Fruit fly (Drosophila melanogaster) ovary, adult (tissue): ENCODE measurements around the gene fit.

Experiments used
- CG17801 ChIP-seq: fragments of 200-800 bp; optimal IDR thresholded peaks from 2 replicates; lab custom pipeline; 2019; ENCODE audit warnings: missing biosample characterization, mild to moderate bottlenecking, missing genetic modification characterization, moderate library complexity; ENCODE audit not compliant: partially characterized antibody

The fit gene

dm6 chr3R:21898758-21899157, 14.5 kb upstream of the fit start:
- TF ChIP-seq CG17801 (GFP tag; lab: Kevin White, UChicago), result no peak

DNA sequence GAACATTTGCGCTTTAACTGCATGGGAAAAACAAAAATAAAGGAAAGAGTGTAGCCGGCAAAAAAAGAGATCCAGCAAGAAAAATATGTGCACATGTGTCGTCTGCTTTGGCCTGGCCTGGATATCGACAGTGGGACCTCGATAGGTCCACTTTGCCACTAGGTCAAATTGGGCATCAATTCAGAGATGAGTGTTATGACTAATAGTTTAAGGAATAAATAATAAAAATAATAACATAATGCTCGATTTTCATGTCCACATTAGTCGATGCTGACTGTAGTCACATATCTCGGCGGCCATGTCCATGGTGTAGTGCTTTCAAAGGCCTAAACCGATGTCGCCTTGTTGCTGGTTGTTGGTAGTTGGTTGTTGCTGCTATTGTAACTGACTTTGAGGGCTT, 13.3 kb upstream of the fit start:
- peak; percentile 49 for TF ChIP-seq CG17801 (GFP tag; lab: Kevin White, UChicago)

DNA sequence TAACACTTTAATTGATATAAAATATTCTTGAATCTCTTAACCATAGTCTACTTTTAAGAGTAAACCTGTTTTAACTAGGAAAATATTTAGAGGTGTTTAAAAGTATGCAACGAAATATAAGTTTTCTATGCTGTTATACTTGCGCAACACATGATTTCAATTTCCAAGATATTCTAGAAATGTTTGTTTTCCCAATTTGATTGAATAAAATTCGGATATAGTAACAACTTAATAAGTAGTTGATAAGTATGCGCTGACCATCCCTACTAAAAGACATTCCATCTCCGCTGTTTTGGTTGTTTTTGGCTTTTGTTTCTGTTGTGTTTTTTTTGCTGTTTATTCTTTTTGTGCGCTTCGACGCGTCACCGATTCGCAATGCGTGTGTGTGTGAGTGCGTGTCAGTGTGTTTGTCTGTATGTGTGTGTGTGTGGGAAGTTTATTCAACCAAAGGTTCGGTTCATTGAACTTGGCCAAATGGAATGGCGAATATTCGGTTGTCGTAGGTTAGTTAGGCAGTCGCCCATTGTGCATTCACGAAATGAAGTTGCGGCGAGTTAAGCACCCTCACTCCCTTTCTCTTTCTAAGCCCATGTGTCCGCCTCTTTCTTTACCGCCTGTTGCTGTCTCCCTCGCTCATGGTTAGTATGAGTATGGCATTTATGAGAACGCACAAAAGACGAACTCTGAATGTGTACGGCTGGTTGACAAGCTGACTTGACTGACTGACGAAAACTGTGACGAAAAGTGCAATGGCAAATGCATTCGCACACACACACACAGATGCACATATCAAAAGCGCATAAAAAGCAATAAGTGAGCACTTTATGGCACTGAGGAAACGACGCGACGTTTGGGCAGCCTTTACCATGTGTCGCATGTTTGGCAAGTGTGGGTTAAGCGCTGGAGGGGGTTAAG, 12.0 kb upstream of the fit start:
- no peak for TF ChIP-seq CG17801 (GFP tag; lab: Kevin White, UChicago)

DNA sequence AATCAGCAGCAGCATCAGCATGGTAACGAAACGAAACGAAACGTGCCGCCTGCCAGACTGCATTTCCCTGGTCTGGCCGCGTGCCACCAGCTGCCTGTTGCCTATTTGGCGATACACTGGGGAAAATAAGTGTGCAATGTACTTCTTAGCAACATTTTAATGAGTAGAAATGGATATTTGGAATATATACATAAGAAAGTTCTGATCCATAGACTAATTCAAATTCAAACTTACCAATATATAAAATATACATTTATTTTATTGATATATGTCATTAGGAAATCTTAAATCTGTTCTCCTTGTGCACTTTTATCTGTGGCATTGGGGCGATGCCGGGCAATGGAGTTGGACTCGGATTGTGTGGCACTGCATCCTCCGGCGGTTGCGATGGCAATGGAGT, 9.7 kb upstream of the fit start:
- no peak for TF ChIP-seq CG17801 (GFP tag; lab: Kevin White, UChicago)

dm6 chr3R:21892450-21892849, 8.2 kb upstream of the fit start:
- no peak for TF ChIP-seq CG17801 (GFP tag; lab: Kevin White, UChicago)

DNA sequence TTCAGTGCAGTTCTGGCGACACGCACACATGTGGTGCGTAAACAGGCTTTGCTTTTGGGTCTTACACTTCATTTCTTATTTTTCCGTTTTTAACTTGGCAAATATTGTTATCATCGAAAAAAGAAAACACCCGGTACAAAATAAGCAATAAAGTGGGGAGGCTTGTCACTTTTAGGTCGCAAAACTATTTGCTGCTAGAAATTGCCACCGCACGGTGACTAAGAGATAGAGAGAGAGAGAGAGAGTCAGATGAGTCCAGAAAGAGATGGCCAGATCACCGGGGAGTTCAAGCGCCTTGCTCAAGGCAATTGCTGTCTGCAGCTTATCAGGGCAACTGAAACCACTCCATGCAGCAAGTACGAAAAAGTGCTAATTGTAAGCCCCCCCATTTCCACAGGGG, 6.5 kb upstream of the fit start:
- no peak for TF ChIP-seq CG17801 (GFP tag; lab: Kevin White, UChicago)

DNA sequence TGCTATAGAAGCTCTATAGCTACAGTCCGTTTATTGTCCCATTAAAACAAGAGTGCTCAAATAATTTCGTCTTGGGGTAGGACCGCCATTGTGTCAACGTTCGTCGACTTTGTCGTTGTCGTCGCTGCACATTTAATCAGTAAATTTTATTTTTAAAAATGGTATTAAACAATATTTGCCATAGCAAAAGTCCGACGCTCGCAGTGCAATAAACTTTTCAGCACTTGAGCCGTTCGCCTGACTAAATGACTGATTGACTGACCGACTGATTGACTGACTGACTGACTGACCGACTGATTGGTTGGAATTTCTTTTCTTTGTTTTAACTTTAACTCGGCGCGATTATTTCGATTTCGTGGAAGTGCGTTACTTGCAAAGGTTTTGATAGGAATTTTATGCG, 5.7 kb upstream of the fit start:
- no peak for TF ChIP-seq CG17801 (GFP tag; lab: Kevin White, UChicago)

DNA sequence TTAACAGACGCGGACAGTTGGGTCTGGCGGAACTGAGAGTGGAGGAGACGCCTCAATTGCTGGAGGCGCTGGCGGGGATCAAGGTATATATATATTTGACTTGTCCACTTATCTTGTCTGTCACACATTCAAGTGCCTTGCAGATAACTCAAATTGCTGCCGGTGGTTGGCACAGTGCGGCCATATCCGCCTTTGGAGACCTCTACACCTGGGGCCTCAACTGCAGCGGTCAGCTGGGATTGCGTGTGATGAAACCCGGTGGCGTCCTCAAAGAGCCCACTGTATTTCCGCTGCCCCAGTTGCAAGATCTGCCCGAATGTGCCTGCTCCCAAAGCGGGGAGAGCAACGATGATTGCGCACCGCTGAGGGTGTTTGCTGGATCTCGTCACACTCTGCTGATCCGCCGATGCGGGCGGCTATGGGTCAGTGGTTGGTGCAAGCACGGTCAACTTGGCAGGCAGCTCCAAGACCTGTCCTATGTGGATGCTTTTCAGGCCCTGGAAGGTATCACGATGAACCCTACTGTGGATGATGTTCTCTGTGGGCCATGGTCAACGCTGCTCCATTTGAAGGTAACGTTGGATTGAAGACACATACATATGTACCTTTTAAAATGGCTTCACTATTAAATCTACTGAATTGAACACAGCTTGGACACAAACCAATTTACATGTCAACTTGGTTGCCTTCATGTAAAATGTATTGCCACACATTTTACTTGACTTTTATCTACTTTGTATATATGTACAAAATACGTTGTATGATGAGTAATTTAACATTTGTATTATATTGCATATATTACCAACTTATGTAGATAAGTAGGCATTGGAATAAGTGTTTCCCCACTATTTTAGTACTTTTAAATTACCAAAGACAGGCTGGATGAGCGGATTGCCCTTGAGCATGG, 4.7 kb upstream of the fit start, which contains the start of gene CG43844:
Gene CG43844 (plus strand): TSS at position 844 of the 907 bp plus-strand sequence.
- TF ChIP-seq CG17801 (GFP tag; lab: Kevin White, UChicago), result no peak

- no peak for TF ChIP-seq CG17801 (GFP tag; lab: Kevin White, UChicago)
Measured at dm6 chr3R:21887588-21888007, 3.3 kb upstream of the fit start.

DNA sequence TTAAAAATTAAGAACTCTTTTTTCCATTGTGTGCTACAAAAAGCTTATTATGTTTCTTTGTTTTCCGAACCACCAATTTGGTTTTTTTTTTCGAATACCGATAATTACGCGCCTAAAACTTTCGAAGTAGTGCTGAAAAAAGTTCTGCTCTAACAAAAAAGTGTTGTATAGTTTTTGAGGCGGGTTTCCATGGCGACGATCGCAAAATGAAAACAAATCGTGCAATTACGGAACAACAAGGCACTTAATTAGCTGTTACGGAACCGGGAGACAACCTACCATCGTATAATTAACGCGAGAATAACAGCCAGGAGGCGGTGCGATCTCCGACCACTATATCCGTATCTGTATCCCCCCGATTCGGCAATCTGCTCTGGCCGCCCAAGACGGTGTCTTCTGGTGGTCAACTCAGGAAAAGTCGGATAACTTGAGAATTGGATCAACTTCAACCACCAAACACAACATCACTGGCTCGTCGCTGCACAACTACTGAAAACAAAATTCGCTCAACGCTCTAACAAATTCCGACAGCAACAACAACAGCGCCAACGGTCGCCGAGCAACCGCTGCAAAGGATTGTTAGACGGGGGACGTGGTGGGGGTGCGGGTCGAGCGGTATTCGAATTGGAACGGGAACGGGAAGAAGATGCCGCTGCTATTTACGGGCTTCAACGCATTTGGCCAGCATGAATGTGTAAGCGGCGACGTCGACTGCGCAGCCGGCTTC, 2.8 kb upstream of the fit start, which contains the start of the genes CG6678 and dnd:
Gene CG6678 (plus strand): TSS at position 169 of the 727 bp plus-strand sequence.
Gene dnd (minus strand): TSS at position 495 of the 727 bp plus-strand sequence.
- TF ChIP-seq CG17801 (GFP tag; lab: Kevin White, UChicago), result no peak

DNA sequence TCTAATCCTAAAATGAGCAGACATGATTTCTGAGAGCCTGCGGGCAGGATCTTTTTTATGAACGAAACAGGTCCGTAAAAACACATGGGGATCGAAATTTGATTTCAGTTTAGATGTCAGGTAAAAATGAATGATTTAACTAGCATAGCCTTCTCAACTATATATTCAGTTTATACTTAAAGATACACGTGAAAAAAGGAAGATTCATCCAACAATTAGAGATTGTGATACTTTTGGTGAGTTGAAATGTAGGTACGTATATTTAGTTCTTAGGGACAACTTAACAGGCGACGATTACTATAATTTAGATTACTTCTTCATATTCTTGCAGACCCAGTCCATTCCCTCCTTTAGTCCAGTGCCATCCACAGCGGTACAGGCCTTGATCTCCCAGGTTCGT, 1.2 kb upstream of the fit start, which contains the start of gene CG17819:
Gene CG17819 (minus strand): TSS at position 101 of the 400 bp plus-strand sequence.
- TF ChIP-seq CG17801 (GFP tag; lab: Kevin White, UChicago), result no peak

DNA sequence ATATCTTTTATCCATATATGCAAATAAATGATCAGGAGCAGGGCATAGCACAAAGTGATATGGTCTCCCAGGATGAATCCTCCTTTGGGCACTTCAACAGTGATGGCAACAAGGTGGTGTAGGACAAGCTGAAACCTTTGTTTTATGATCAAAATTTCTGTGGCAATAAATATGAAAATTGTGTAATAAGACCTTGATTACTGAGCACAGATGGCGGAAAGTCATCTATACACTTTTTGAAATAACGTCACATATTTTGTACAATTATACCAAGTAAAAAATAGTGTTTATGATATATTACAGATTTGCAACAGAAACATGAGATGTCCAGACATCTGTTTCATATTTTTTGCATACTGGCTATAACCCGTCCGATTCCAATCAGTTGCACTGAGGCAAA, 3.7 kb downstream of the fit start, which contains the start of gene CG31465:
Gene CG31465 (plus strand): TSS at position 301 of the 400 bp plus-strand sequence.
- no peak for TF ChIP-seq CG17801 (GFP tag; lab: Kevin White, UChicago)

DNA sequence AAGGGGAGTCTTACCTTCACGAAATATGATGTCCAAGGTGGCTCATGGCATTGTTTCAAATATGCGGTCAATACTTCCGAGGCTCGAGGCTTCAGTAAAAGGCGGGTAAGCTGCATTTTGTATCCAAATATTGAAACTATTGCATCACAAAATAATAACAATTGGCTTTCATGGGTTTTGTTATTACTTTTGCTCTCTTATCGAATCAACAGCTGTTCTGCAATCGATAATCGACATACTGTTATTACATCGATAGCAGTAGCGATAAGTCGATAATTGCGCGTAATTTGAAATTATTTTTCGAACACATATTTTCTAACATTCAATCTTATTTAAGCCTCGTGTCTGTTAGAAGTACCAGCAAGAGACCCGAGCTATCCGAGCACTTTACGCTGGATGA, 5.8 kb downstream of the fit start, which contains the start of gene CG34148:
Gene CG34148 (minus strand): TSS at position 214 of the 400 bp plus-strand sequence.
- TF ChIP-seq CG17801 (GFP tag; lab: Kevin White, UChicago), result no peak

DNA sequence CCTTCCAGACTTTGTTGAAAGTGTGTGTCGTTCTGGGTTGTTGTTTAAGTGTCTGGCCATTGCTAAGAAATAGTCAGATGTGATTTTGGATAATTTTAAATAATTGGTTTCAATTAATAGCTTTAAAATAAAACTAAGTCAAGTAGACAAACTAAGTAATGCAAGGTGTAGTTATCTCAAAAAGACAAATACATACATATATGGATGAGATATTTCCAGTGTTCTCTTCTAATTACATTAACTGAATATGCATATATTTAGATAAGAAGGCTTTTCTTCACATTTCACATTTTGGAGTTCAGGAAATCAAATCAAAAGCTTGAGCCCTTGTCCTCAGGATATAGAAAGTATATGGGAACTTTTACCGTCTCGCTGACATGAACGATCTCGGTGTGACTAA, 6.6 kb downstream of the fit start, which contains the start of gene P5CDh2:
Gene P5CDh2 (plus strand): TSS at position 301 of the 400 bp plus-strand sequence.
- no peak for TF ChIP-seq CG17801 (GFP tag; lab: Kevin White, UChicago)
